Worm (Caenorhabditis elegans) whole organism, young adult: ENCODE data around the gene srp-8.

Experiments used
- B0035.1 ChIP-seq: sonication (generic microtip); optimal IDR thresholded peaks from 2 replicates; lab custom pipeline; 2016; ENCODE audit warnings: missing genetic modification characterization, mild to moderate bottlenecking, missing compliant biosample characterization, missing genotype, missing genetic modification reagents
- B0336.3 ChIP-seq: fragments of 200-800 bp; sonication (Bioruptor generic); IDR thresholded peaks from 2 replicates; pipeline ENCODE4 v1.3.6; 2022; ENCODE audit warnings: missing genetic modification characterization, missing compliant biosample characterization
- C06A6.2 ChIP-seq: fragments of 200-800 bp; sonication (Bioruptor generic); conservative IDR thresholded peaks from 2 replicates; pipeline ENCODE4 v1.3.6; 2022; ENCODE audit warnings: missing genetic modification characterization, missing compliant biosample characterization
- D2030.7 ChIP-seq: fragments of 200-800 bp; sonication (Bioruptor generic); IDR thresholded peaks from 2 replicates; pipeline ENCODE4 v1.3.6; 2022; ENCODE audit warnings: missing genetic modification reagents, missing genetic modification characterization, missing compliant biosample characterization
- F10E7.11 ChIP-seq: sonication (generic microtip); optimal IDR thresholded peaks from 2 replicates; lab custom pipeline; 2017; ENCODE audit warnings: mild to moderate bottlenecking, missing genetic modification characterization, moderate library complexity, missing compliant biosample characterization
- F23B12.7 ChIP-seq: sonication (generic microtip); optimal IDR thresholded peaks from 2 replicates; lab custom pipeline; 2017; ENCODE audit warnings: missing genetic modification characterization, mild to moderate bottlenecking, missing compliant biosample characterization, antibody characterized with exemption, moderate library complexity; ENCODE audit not compliant: insufficient read depth
- F39B2.1 ChIP-seq: fragments of 200-800 bp; sonication (Bioruptor generic); IDR thresholded peaks from 2 replicates; pipeline ENCODE4 v1.3.6; 2022; ENCODE audit warnings: missing genetic modification reagents, missing genetic modification characterization, missing compliant biosample characterization
- F49E8.2 ChIP-seq: sonication (generic microtip); optimal IDR thresholded peaks from 3 replicates; lab custom pipeline; 2017; ENCODE audit warnings: missing genetic modification characterization, mild to moderate bottlenecking, missing compliant biosample characterization, antibody characterized with exemption, moderate library complexity; ENCODE audit not compliant: insufficient read depth
- F55B11.4 ChIP-seq: sonication (generic microtip); optimal IDR thresholded peaks from 2 replicates; lab custom pipeline; 2016; ENCODE audit warnings: missing compliant biosample characterization, missing genetic modification characterization, borderline replicate concordance; ENCODE audit not compliant: insufficient read depth
- F57C9.4 ChIP-seq: sonication (generic microtip); optimal IDR thresholded peaks from 2 replicates; lab custom pipeline; 2017; ENCODE audit warnings: mild to moderate bottlenecking, missing genetic modification characterization, missing compliant biosample characterization
- T26A5.8 ChIP-seq: sonication (generic microtip); optimal IDR thresholded peaks from 2 replicates; lab custom pipeline; 2016; ENCODE audit warnings: missing genetic modification characterization, missing compliant biosample characterization
- Y53G8AR.9 ChIP-seq: fragments of 200-800 bp; sonication (Bioruptor generic); conservative IDR thresholded peaks from 2 replicates; pipeline ENCODE4 v1.3.6; 2022; ENCODE audit warnings: missing genetic modification reagents, missing genetic modification characterization, missing compliant biosample characterization
- Y67H2A.10 ChIP-seq: fragments of 200-800 bp; sonication (Bioruptor generic); conservative IDR thresholded peaks from 2 replicates; pipeline ENCODE4 v1.3.6; 2022; ENCODE audit warnings: missing genetic modification reagents, missing genetic modification characterization, missing compliant biosample characterization
- aptf-3 ChIP-seq: fragments of 200-800 bp; sonication (Bioruptor generic); IDR thresholded peaks from 2 replicates; pipeline ENCODE4 v1.3.6; 2022; ENCODE audit warnings: missing genetic modification characterization, missing compliant biosample characterization
- atf-7 ChIP-seq: sonication (generic microtip); optimal IDR thresholded peaks from 2 replicates; lab custom pipeline; 2017; ENCODE audit warnings: mild to moderate bottlenecking, missing genetic modification characterization, missing compliant biosample characterization
- athp-1 ChIP-seq: sonication (generic microtip); optimal IDR thresholded peaks from 2 replicates; lab custom pipeline; 2017; ENCODE audit warnings: mild to moderate bottlenecking, missing genetic modification characterization, missing compliant biosample characterization
- attf-3 ChIP-seq: fragments of 200-800 bp; sonication (Bioruptor generic); conservative IDR thresholded peaks from 2 replicates; pipeline ENCODE4 v1.3.6; 2022; ENCODE audit warnings: missing genetic modification reagents, missing genetic modification characterization, missing compliant biosample characterization
- attf-6 ChIP-seq: fragments of 200-800 bp; sonication (Bioruptor generic); IDR thresholded peaks from 2 replicates; pipeline ENCODE4 v1.3.6; 2022; ENCODE audit warnings: missing genetic modification reagents, missing genetic modification characterization, missing compliant biosample characterization
- ceh-27 ChIP-seq: fragments of 200-800 bp; sonication (Bioruptor generic); optimal IDR thresholded peaks from 2 replicates; lab custom pipeline; 2018; ENCODE audit warnings: mild to moderate bottlenecking, missing genetic modification characterization, moderate library complexity, missing compliant biosample characterization
- chd-7 ChIP-seq: sonication (generic microtip); optimal IDR thresholded peaks from 2 replicates; lab custom pipeline; 2016; ENCODE audit warnings: mild to moderate bottlenecking, missing genetic modification characterization, moderate library complexity, missing compliant biosample characterization
- dox-1 ChIP-seq: fragments of 200-800 bp; sonication (Bioruptor generic); IDR thresholded peaks from 2 replicates; pipeline ENCODE4 v1.3.6; 2022; ENCODE audit warnings: missing genetic modification reagents, missing genetic modification characterization, missing compliant biosample characterization
- gei-17 ChIP-seq: fragments of 200-800 bp; sonication (Bioruptor generic); optimal IDR thresholded peaks from 2 replicates; lab custom pipeline; 2018; ENCODE audit warnings: mild to moderate bottlenecking, missing genetic modification characterization, missing compliant biosample characterization
- hlh-12 ChIP-seq: sonication (generic microtip); optimal IDR thresholded peaks from 2 replicates; lab custom pipeline; 2016; ENCODE audit warnings: missing genetic modification characterization, missing compliant biosample characterization
- hmg-1.2 ChIP-seq: fragments of 200-800 bp; sonication (Bioruptor generic); IDR thresholded peaks from 2 replicates; pipeline ENCODE4 v1.3.6; 2022; ENCODE audit warnings: missing genetic modification reagents, missing genetic modification characterization, missing compliant biosample characterization
- hmg-20 ChIP-seq: fragments of 200-800 bp; sonication (Bioruptor generic); IDR thresholded peaks from 2 replicates; pipeline ENCODE4 v1.3.6; 2022; ENCODE audit warnings: missing genetic modification reagents, missing genetic modification characterization, missing compliant biosample characterization
- let-526 ChIP-seq: fragments of 200-800 bp; sonication (Bioruptor generic); IDR thresholded peaks from 2 replicates; pipeline ENCODE4 v1.3.6; 2022; ENCODE audit warnings: missing genetic modification reagents, missing genetic modification characterization, missing compliant biosample characterization
- let-607 ChIP-seq, 2 experiments: fragments of 200-800 bp in 1 of 2; sonication (Bioruptor generic) in 1 of 2; sonication (generic microtip) in 1 of 2; optimal IDR thresholded peaks; 2 replicates each; lab custom pipeline; 2016 to 2018; ENCODE audit warnings: mild to moderate bottlenecking in 2 of 2, missing compliant biosample characterization in 2 of 2, missing genetic modification characterization in 2 of 2, moderate library complexity in 2 of 2, missing genotype in 1 of 2
- lin-35 ChIP-seq, 3 experiments: fragments of 150-350 bp in 2 of 3; sonication (generic microtip) in 1 of 3; optimal IDR thresholded peaks; 2 replicates each; lab custom pipeline; 2014 to 2018; ENCODE audit warnings: missing biosample characterization in 3 of 3, missing genetic modification characterization in 3 of 3, missing genetic modification reagents in 3 of 3
- lin-40 ChIP-seq: sonication (generic microtip); optimal IDR thresholded peaks from 2 replicates; lab custom pipeline; 2016; ENCODE audit warnings: missing genetic modification characterization, mild to moderate bottlenecking, missing compliant biosample characterization, missing genotype, missing genetic modification reagents
- lsl-1 ChIP-seq: fragments of 200-800 bp; sonication (Bioruptor generic); optimal IDR thresholded peaks from 2 replicates; lab custom pipeline; 2018; ENCODE audit warnings: mild to moderate bottlenecking, missing genetic modification characterization, moderate library complexity, missing compliant biosample characterization
- lsy-27 ChIP-seq: sonication (generic microtip); optimal IDR thresholded peaks from 2 replicates; lab custom pipeline; 2017; ENCODE audit warnings: missing genetic modification characterization, mild to moderate bottlenecking, missing compliant biosample characterization, antibody characterized with exemption, missing genotype, borderline replicate concordance; ENCODE audit not compliant: insufficient read depth
- mes-4 ChIP-seq: sonication (generic microtip); optimal IDR thresholded peaks from 2 replicates; lab custom pipeline; 2016; ENCODE audit warnings: missing genotype, missing genetic modification characterization, missing compliant biosample characterization
- mxl-1 ChIP-seq: sonication (generic microtip); optimal IDR thresholded peaks from 2 replicates; lab custom pipeline; 2016; ENCODE audit warnings: missing genetic modification characterization, missing compliant biosample characterization
- nfya-1 ChIP-seq: sonication (generic microtip); optimal IDR thresholded peaks from 2 replicates; lab custom pipeline; 2017; ENCODE audit warnings: antibody characterized with exemption, missing compliant biosample characterization, missing genetic modification characterization, borderline replicate concordance; ENCODE audit not compliant: insufficient read depth
- nhr-120 ChIP-seq: fragments of 200-800 bp; sonication (Bioruptor generic); IDR thresholded peaks from 2 replicates; pipeline ENCODE4 v1.3.6; 2022; ENCODE audit warnings: missing genetic modification characterization, missing compliant biosample characterization
- nhr-27 ChIP-seq: fragments of 200-800 bp; sonication (Bioruptor generic); optimal IDR thresholded peaks from 2 replicates; lab custom pipeline; 2018; ENCODE audit warnings: mild to moderate bottlenecking, missing genetic modification characterization, moderate library complexity, missing compliant biosample characterization
- nhr-80 ChIP-seq: sonication (generic microtip); optimal IDR thresholded peaks from 2 replicates; lab custom pipeline; 2016; ENCODE audit warnings: missing genetic modification characterization, missing compliant biosample characterization
- snpc-1.1 ChIP-seq: sonication (generic microtip); optimal IDR thresholded peaks from 2 replicates; lab custom pipeline; 2017; ENCODE audit warnings: missing genetic modification characterization, mild to moderate bottlenecking, missing compliant biosample characterization, antibody characterized with exemption, moderate library complexity, missing genotype, missing genetic modification reagents; ENCODE audit not compliant: insufficient read depth
- snpc-1.3 ChIP-seq: sonication (generic microtip); optimal IDR thresholded peaks from 2 replicates; lab custom pipeline; 2017; ENCODE audit warnings: missing genetic modification characterization, mild to moderate bottlenecking, missing compliant biosample characterization, antibody characterized with exemption, moderate library complexity, missing genotype, missing genetic modification reagents; ENCODE audit not compliant: insufficient read depth
- sptf-2 ChIP-seq: fragments of 200-800 bp; sonication (Bioruptor generic); optimal IDR thresholded peaks from 2 replicates; lab custom pipeline; 2018; ENCODE audit warnings: mild to moderate bottlenecking, missing genetic modification characterization, missing compliant biosample characterization
- tbx-9 ChIP-seq: sonication (generic microtip); optimal IDR thresholded peaks from 2 replicates; lab custom pipeline; 2016; ENCODE audit warnings: borderline replicate concordance, missing genetic modification characterization, inconsistent platforms, missing compliant biosample characterization
- unc-130 ChIP-seq: sonication (generic microtip); optimal IDR thresholded peaks from 2 replicates; lab custom pipeline; 2016; ENCODE audit warnings: missing genetic modification reagents, missing genetic modification characterization, missing compliant biosample characterization
- ztf-18 ChIP-seq: sonication (generic microtip); optimal IDR thresholded peaks from 2 replicates; lab custom pipeline; 2016; ENCODE audit warnings: missing genotype, mild to moderate bottlenecking, missing genetic modification characterization, missing compliant biosample characterization
- ztf-22 ChIP-seq: fragments of 200-800 bp; sonication (Bioruptor generic); optimal IDR thresholded peaks from 2 replicates; lab custom pipeline; 2018; ENCODE audit warnings: mild to moderate bottlenecking, missing genetic modification characterization, moderate library complexity, missing compliant biosample characterization
- ztf-25 ChIP-seq: fragments of 200-800 bp; sonication (Bioruptor generic); IDR thresholded peaks from 2 replicates; pipeline ENCODE4 v1.3.6; 2022; ENCODE audit warnings: missing genetic modification reagents, missing genetic modification characterization, missing compliant biosample characterization
- ztf-26 ChIP-seq: sonication (generic microtip); optimal IDR thresholded peaks from 2 replicates; lab custom pipeline; 2017; ENCODE audit warnings: missing genetic modification characterization, missing compliant biosample characterization

The srp-8 gene

ce11 chrV:8206931-8207330 is 23.4 kb downstream of the srp-8 start, which contains the start of gene timp-1:
timp-1 (plus strand) TSS chrV:8207235.
- no peak for TF ChIP-seq ceh-27 (GFP tag; lab: Kevin White, UChicago)
- TF ChIP-seq dox-1 (GFP tag; lab: Robert Waterston, UW): no peak
- no peak for TF ChIP-seq B0035.1 (tag; lab: Kevin White, UChicago)
- TF ChIP-seq C06A6.2 (GFP tag; lab: Robert Waterston, UW): no peak
- TF ChIP-seq mes-4 (tag; lab: Kevin White, UChicago): no peak
- TF ChIP-seq snpc-1.3 (tag; lab: Kevin White, UChicago): no peak
- no peak for TF ChIP-seq snpc-1.1 (tag; lab: Kevin White, UChicago)
- no peak for TF ChIP-seq let-526 (GFP tag; lab: Robert Waterston, UW)
- TF ChIP-seq gei-17: no peak
- no peak for TF ChIP-seq lsl-1 (GFP tag; lab: Kevin White, UChicago)
- TF ChIP-seq Y53G8AR.9 (GFP tag; lab: Robert Waterston, UW): no peak
- no peak for TF ChIP-seq lsy-27 (tag; lab: Kevin White, UChicago)
- no peak for TF ChIP-seq let-607 (tag; optimal IDR thresholded peaks at IDR 0.05; lab: Kevin White, UChicago)
- TF ChIP-seq nfya-1 (tag; lab: Kevin White, UChicago): no peak
- TF ChIP-seq ztf-26: no peak
- TF ChIP-seq F10E7.11 (tag; lab: Kevin White, UChicago): no peak

- TF ChIP-seq ztf-18 (no peak), F57C9.4 (tag; lab: Kevin White, UChicago) (no peak), F23B12.7 (tag; lab: Kevin White, UChicago) (no peak), ztf-25 (GFP tag; lab: Robert Waterston, UW) (no peak), tbx-9 (tag; lab: Kevin White, UChicago) (no peak), chd-7 (no peak), nhr-120 (GFP tag; lab: Robert Waterston, UW) (no peak), F55B11.4 (tag; lab: Kevin White, UChicago) (no peak), unc-130 (GFP tag; lab: Kevin White, UChicago) (no peak), Y67H2A.10 (GFP tag; lab: Robert Waterston, UW) (no peak), aptf-3 (GFP tag; lab: Robert Waterston, UW) (no peak), T26A5.8 (no peak), hmg-20 (GFP tag; lab: Robert Waterston, UW) (no peak)
Observed at ce11 chrV:8210527-8210926, 27.0 kb downstream of the srp-8 start.

ce11 chrV:8211993-8212392 is 28.5 kb downstream of the srp-8 start:
- TF ChIP-seq ztf-22 (GFP tag; lab: Kevin White, UChicago): no peak
- no peak for TF ChIP-seq lin-35 (GFP tag; optimal IDR thresholded peaks at IDR 0.05; lab: Kevin White, UChicago)
- TF ChIP-seq aptf-3 (GFP tag; lab: Robert Waterston, UW): no peak
- no peak for TF ChIP-seq mxl-1 (tag; lab: Kevin White, UChicago)
- TF ChIP-seq F39B2.1 (GFP tag; lab: Robert Waterston, UW): no peak
- no peak for TF ChIP-seq hmg-1.2 (GFP tag; lab: Robert Waterston, UW)
- TF ChIP-seq lin-40: no peak
- no peak for TF ChIP-seq attf-6 (GFP tag; lab: Robert Waterston, UW)
- no peak for TF ChIP-seq D2030.7 (GFP tag; lab: Robert Waterston, UW)
- no peak for TF ChIP-seq attf-3
- TF ChIP-seq nhr-80: no peak
- TF ChIP-seq hlh-12 (tag; lab: Kevin White, UChicago): no peak
- no peak for TF ChIP-seq nhr-27 (tag; lab: Kevin White, UChicago)
- TF ChIP-seq sptf-2 (GFP tag; lab: Kevin White, UChicago): no peak
- no peak for TF ChIP-seq hmg-20 (GFP tag; lab: Robert Waterston, UW)
- TF ChIP-seq F49E8.2 (tag; lab: Kevin White, UChicago): no peak
- TF ChIP-seq B0336.3: no peak
- TF ChIP-seq atf-7: no peak
- no peak for TF ChIP-seq athp-1
